Fruit fly (Drosophila melanogaster) whole organism, embryonic: ENCODE data around the gene CG5181.

ENCODE experiments used
- Ada2b ChIP-seq: fragments of 200-800 bp; sonication (Bioruptor generic); IDR thresholded peaks from 2 replicates; pipeline ENCODE4 v1.3.6; 2022; ENCODE audit warnings: missing biosample characterization, missing genetic modification characterization
- Antp ChIP-seq: fragments of 200-800 bp; sonication (Bioruptor generic); optimal IDR thresholded peaks from 3 replicates; lab custom pipeline; 2016; ENCODE audit warnings: missing biosample characterization, missing genetic modification characterization
- BtbVII ChIP-seq: fragments of 200-800 bp; sonication (Bioruptor generic); optimal IDR thresholded peaks from 3 replicates; lab custom pipeline; 2017; ENCODE audit warnings: missing biosample characterization, mild to moderate bottlenecking, missing genetic modification characterization
- CG12219 ChIP-seq: fragments of 200-800 bp; sonication (Bioruptor generic); optimal IDR thresholded peaks from 3 replicates; lab custom pipeline; 2018; ENCODE audit warnings: missing biosample characterization, mild to moderate bottlenecking, missing genetic modification characterization
- CG13624 ChIP-seq: fragments of 200-800 bp; sonication (Bioruptor generic); optimal IDR thresholded peaks from 2 replicates; lab custom pipeline; 2016; ENCODE audit warnings: missing biosample characterization, missing genetic modification characterization
- CG15011 ChIP-seq: fragments of 200-800 bp; sonication (Bioruptor generic); optimal IDR thresholded peaks from 3 replicates; lab custom pipeline; 2018; ENCODE audit warnings: missing biosample characterization, mild to moderate bottlenecking, missing genetic modification characterization
- CG15269 ChIP-seq: fragments of 200-800 bp; sonication (Bioruptor generic); optimal IDR thresholded peaks from 2 replicates; lab custom pipeline; 2018; ENCODE audit warnings: missing biosample characterization, mild to moderate bottlenecking, missing genetic modification characterization, moderate library complexity
- CG17829 ChIP-seq: fragments of 200-800 bp; optimal IDR thresholded peaks from 2 replicates; lab custom pipeline; 2019; ENCODE audit warnings: missing biosample characterization, mild to moderate bottlenecking, missing genetic modification characterization, moderate library complexity
- CG18619 ChIP-seq: fragments of 200-800 bp; sonication (Bioruptor generic); optimal IDR thresholded peaks from 3 replicates; lab custom pipeline; 2017; ENCODE audit warnings: missing biosample characterization, mild to moderate bottlenecking, missing genetic modification characterization
- CG30020 ChIP-seq: fragments of 200-800 bp; optimal IDR thresholded peaks from 2 replicates; lab custom pipeline; 2019; ENCODE audit warnings: missing biosample characterization, mild to moderate bottlenecking, missing genetic modification characterization, moderate library complexity
- CG31365 ChIP-seq: fragments of 200-800 bp; sonication (Bioruptor generic); optimal IDR thresholded peaks from 2 replicates; lab custom pipeline; 2018; ENCODE audit warnings: missing biosample characterization, mild to moderate bottlenecking, missing genetic modification characterization
- CG31441 ChIP-seq: fragments of 200-800 bp; sonication (Bioruptor generic); IDR thresholded peaks from 2 replicates; pipeline ENCODE4 v1.3.6; 2022; ENCODE audit warnings: missing biosample characterization, missing genetic modification characterization
- CG32532 ChIP-seq: fragments of 200-800 bp; sonication (Bioruptor generic); IDR thresholded peaks from 2 replicates; pipeline ENCODE4 v1.3.6; 2022; ENCODE audit warnings: missing biosample characterization, missing genetic modification characterization
- CG33213 ChIP-seq: fragments of 200-800 bp; sonication (Bioruptor generic); optimal IDR thresholded peaks from 3 replicates; lab custom pipeline; 2016; ENCODE audit warnings: missing biosample characterization, missing genetic modification characterization
- CG43689 ChIP-seq: fragments of 200-800 bp; sonication (Bioruptor generic); IDR thresholded peaks from 2 replicates; pipeline ENCODE4 v1.3.6; 2022; ENCODE audit warnings: missing biosample characterization, missing genetic modification characterization
- CG4707 ChIP-seq: fragments of 200-800 bp; sonication (Bioruptor generic); optimal IDR thresholded peaks from 2 replicates; lab custom pipeline; 2018; ENCODE audit warnings: missing biosample characterization, mild to moderate bottlenecking, missing genetic modification characterization, moderate library complexity
- CG6689 ChIP-seq: fragments of 200-800 bp; sonication (Bioruptor generic); IDR thresholded peaks from 2 replicates; pipeline ENCODE4 v1.3.6; 2022; ENCODE audit warnings: missing biosample characterization, missing genetic modification characterization
- CG7372 ChIP-seq: fragments of 200-800 bp; sonication (Bioruptor generic); IDR thresholded peaks from 2 replicates; pipeline ENCODE4 v1.3.6; 2022; ENCODE audit warnings: missing biosample characterization, missing genetic modification characterization
- CG7745 ChIP-seq: fragments of 200-800 bp; sonication (Bioruptor generic); optimal IDR thresholded peaks from 2 replicates; lab custom pipeline; 2018; ENCODE audit warnings: missing biosample characterization, mild to moderate bottlenecking, missing genetic modification characterization, moderate library complexity
- Chrac-16 ChIP-seq: fragments of 200-800 bp; sonication (Bioruptor generic); optimal IDR thresholded peaks from 3 replicates; lab custom pipeline; 2016; ENCODE audit warnings: missing biosample characterization, missing genetic modification characterization
- D ChIP-seq, 2 experiments: fragments of 200-800 bp in 1 of 2; fragments of >200 bp in 1 of 2; sonication (Bioruptor generic) in 1 of 2; optimal IDR thresholded peaks; 2 replicates in 1 of 2; 3 replicates in 1 of 2; lab custom pipeline; 2017; ENCODE audit warnings: mild to moderate bottlenecking in 1 of 2, missing biosample characterization in 1 of 2, missing genetic modification characterization in 1 of 2, missing genetic modification reagents in 1 of 2
- E2f1 ChIP-seq: fragments of 200-800 bp; sonication (Bioruptor generic); IDR thresholded peaks from 2 replicates; pipeline ENCODE4 v1.3.6; 2022; ENCODE audit warnings: missing biosample characterization, missing genetic modification characterization
- Fer2 ChIP-seq: fragments of 200-800 bp; sonication (Bioruptor generic); optimal IDR thresholded peaks from 2 replicates; lab custom pipeline; 2018; ENCODE audit warnings: missing biosample characterization, mild to moderate bottlenecking, missing genetic modification characterization, moderate library complexity
- HLH4C ChIP-seq: fragments of 200-800 bp; sonication (Bioruptor generic); IDR thresholded peaks from 3 replicates; pipeline ENCODE4 v1.3.6; 2022; ENCODE audit warnings: missing biosample characterization, missing genetic modification characterization; ENCODE audit not compliant: partially characterized antibody
- MESR4 ChIP-seq: fragments of 200-800 bp; sonication (Bioruptor generic); optimal IDR thresholded peaks from 2 replicates; lab custom pipeline; 2018; ENCODE audit warnings: missing biosample characterization, mild to moderate bottlenecking, missing genetic modification characterization, moderate library complexity
- Nf-YC ChIP-seq: fragments of 200-800 bp; optimal IDR thresholded peaks from 3 replicates; lab custom pipeline; 2019; ENCODE audit warnings: missing biosample characterization, mild to moderate bottlenecking, missing genetic modification characterization, moderate library complexity
- Oaz ChIP-seq: fragments of 200-800 bp; sonication (Bioruptor generic); IDR thresholded peaks from 2 replicates; pipeline ENCODE4 v1.3.6; 2022; ENCODE audit warnings: missing biosample characterization, missing genetic modification characterization
- Pdp1 ChIP-seq, 2 experiments: fragments of 200-800 bp; sonication (Bioruptor generic); optimal IDR thresholded peaks; 3 replicates each; lab custom pipeline; 2016; ENCODE audit warnings: missing biosample characterization in 2 of 2, missing genetic modification characterization in 2 of 2, mild to moderate bottlenecking in 1 of 2, moderate library complexity in 1 of 2
- Ptx1 ChIP-seq: fragments of 200-800 bp; sonication (Bioruptor generic); IDR thresholded peaks from 2 replicates; pipeline ENCODE4 v1.3.6; 2022; ENCODE audit warnings: missing biosample characterization, missing genetic modification characterization
- Usf ChIP-seq: fragments of 200-800 bp; sonication (Bioruptor generic); optimal IDR thresholded peaks from 2 replicates; lab custom pipeline; 2017; ENCODE audit warnings: missing genotype, missing biosample characterization, missing genetic modification characterization
- amos ChIP-seq: fragments of 200-800 bp; sonication (Bioruptor generic); IDR thresholded peaks from 2 replicates; pipeline ENCODE4 v1.3.6; 2022; ENCODE audit warnings: missing biosample characterization, missing genetic modification characterization; ENCODE audit not compliant: partially characterized antibody
- crol ChIP-seq: fragments of 200-800 bp; sonication (Bioruptor generic); IDR thresholded peaks from 2 replicates; pipeline ENCODE4 v1.3.6; 2022; ENCODE audit warnings: missing biosample characterization, missing genetic modification characterization
- fru ChIP-seq: fragments of >200 bp; optimal IDR thresholded peaks from 2 replicates; lab custom pipeline; 2017
- gcm ChIP-seq: fragments of 200-800 bp; sonication (Bioruptor generic); optimal IDR thresholded peaks from 2 replicates; lab custom pipeline; 2019; ENCODE audit warnings: missing biosample characterization, mild to moderate bottlenecking, missing genetic modification characterization, moderate library complexity
- gro ChIP-seq: fragments of 200-800 bp; sonication (Bioruptor generic); optimal IDR thresholded peaks from 2 replicates; lab custom pipeline; 2016; ENCODE audit warnings: missing biosample characterization, missing genetic modification characterization
- mam ChIP-seq: fragments of 200-800 bp; sonication (Bioruptor generic); optimal IDR thresholded peaks from 3 replicates; lab custom pipeline; 2016; ENCODE audit warnings: missing biosample characterization, missing genetic modification characterization
- mld ChIP-seq: fragments of 200-800 bp; sonication (Bioruptor generic); IDR thresholded peaks from 3 replicates; pipeline ENCODE4 v1.3.6; 2022; ENCODE audit warnings: missing biosample characterization, missing genetic modification characterization; ENCODE audit not compliant: partially characterized antibody
- peb ChIP-seq: fragments of 200-800 bp; sonication (Bioruptor generic); IDR thresholded peaks from 2 replicates; pipeline ENCODE4 v1.3.6; 2022; ENCODE audit warnings: missing biosample characterization, missing genetic modification characterization
- prd ChIP-seq, 3 experiments: fragments of >200 bp in 2 of 3; fragments of 200-800 bp in 1 of 3; sonication (Bioruptor generic) in 1 of 3; optimal IDR thresholded peaks in 2 of 3; IDR thresholded peaks in 1 of 3; 2 replicates in 2 of 3; 3 replicates in 1 of 3; pipeline versions ENCODE4 v1.3.6 to Lab custom; 2017 to 2022; ENCODE audit warnings: missing biosample characterization in 1 of 3, missing genetic modification characterization in 1 of 3
- pros ChIP-seq: fragments of 200-800 bp; sonication (Bioruptor generic); optimal IDR thresholded peaks from 3 replicates; lab custom pipeline; 2019; ENCODE audit warnings: missing biosample characterization, mild to moderate bottlenecking, missing genetic modification characterization, moderate library complexity
- psq ChIP-seq: fragments of 200-800 bp; sonication (Bioruptor generic); optimal IDR thresholded peaks from 2 replicates; lab custom pipeline; 2017; ENCODE audit warnings: missing biosample characterization, missing genetic modification characterization
- run ChIP-seq: fragments of 200-800 bp; sonication (Bioruptor generic); optimal IDR thresholded peaks from 3 replicates; lab custom pipeline; 2018; ENCODE audit warnings: missing biosample characterization, mild to moderate bottlenecking, missing genetic modification characterization
- ssp ChIP-seq: fragments of 200-800 bp; sonication (Bioruptor generic); IDR thresholded peaks from 2 replicates; pipeline ENCODE4 v1.3.6; 2022; ENCODE audit warnings: missing biosample characterization, missing genetic modification characterization
- tgo ChIP-seq: fragments of 200-800 bp; sonication (Bioruptor generic); IDR thresholded peaks from 3 replicates; pipeline ENCODE4 v1.3.6; 2022; ENCODE audit warnings: missing biosample characterization, missing genetic modification characterization
- tin ChIP-seq: fragments of 200-800 bp; sonication (Bioruptor generic); optimal IDR thresholded peaks from 3 replicates; lab custom pipeline; 2016; ENCODE audit warnings: missing biosample characterization, missing genetic modification characterization
- vvl ChIP-seq: fragments of 200-800 bp; sonication (Bioruptor generic); IDR thresholded peaks from 2 replicates; pipeline ENCODE4 v1.3.6; 2022; ENCODE audit warnings: missing biosample characterization, missing genetic modification characterization
- wdn ChIP-seq: fragments of 200-800 bp; sonication (Bioruptor generic); IDR thresholded peaks from 2 replicates; pipeline ENCODE4 v1.3.6; 2022; ENCODE audit warnings: missing biosample characterization, missing genetic modification characterization
- z ChIP-seq: fragments of 200-800 bp; sonication (Bioruptor generic); IDR thresholded peaks from 3 replicates; pipeline ENCODE4 v1.3.6; 2022; ENCODE audit warnings: missing biosample characterization, missing genetic modification characterization
- zfh1 ChIP-seq: fragments of 200-800 bp; sonication (Bioruptor generic); IDR thresholded peaks from 3 replicates; pipeline ENCODE4 v1.3.6; 2022; ENCODE audit warnings: missing biosample characterization, missing genetic modification characterization

The CG5181 gene

DNA sequence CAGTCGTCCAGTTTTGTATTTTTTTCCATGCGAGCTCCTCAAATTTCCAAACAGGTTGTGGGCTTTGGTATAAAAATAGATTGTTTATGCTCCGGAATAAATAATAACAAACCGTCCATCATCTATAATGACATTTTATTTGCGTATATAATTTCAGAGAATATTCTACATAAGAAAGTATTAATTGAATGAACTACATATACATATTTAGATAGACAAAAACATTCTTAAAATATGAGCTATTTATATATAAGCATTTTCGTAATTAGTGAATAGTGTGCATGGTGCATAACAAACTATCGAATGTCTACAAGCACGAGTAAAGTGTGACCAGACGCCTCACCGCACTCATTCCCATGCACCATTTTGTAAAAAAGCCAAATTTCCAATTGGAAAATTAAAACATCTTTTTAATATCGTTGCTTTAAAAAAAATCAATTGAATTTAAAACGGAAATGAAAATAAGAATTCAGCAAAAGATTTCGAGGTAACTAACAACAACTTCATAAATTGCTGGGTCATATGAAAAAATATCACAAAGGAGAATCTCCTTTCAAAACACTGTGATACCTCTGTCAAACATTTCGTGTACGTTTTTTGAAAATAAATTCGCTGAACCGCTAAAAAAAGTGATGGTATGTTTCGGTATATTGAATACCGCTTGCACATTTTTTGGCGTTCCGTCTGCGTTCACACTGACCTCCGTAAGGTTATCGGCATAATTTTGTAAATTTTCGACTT, 16.9 kb upstream of the CG5181 start, which contains the start of gene muc (continued):
- TF ChIP-seq CG31365 (tag; lab: Kevin White, UChicago) (no peak), peb (GFP tag; lab: Robert Waterston, UW) (no peak), tgo (peak; percentile 52), CG31441 (GFP tag; lab: Robert Waterston, UW) (peak; percentile 52), CG6689 (GFP tag; lab: Robert Waterston, UW) (peak; percentile 40), CG4707 (no peak), CG33213 (GFP tag; lab: Kevin White, UChicago) (peak; percentile 71), mld (peak; percentile 44; the same call in 1 of the 3 replicates), z (GFP tag; lab: Robert Waterston, UW) (no peak), CG17829 (tag; lab: Kevin White, UChicago) (peak; percentile 51), gcm (GFP tag; lab: Kevin White, UChicago) (no peak), tin (GFP tag; lab: Kevin White, UChicago) (peak; percentile 49), Nf-YC (tag; lab: Kevin White, UChicago) (no peak), Antp (GFP tag; lab: Kevin White, UChicago) (peak; percentile 46), CG12219 (GFP tag; lab: Kevin White, UChicago) (no peak), zfh1 (no peak), CG18619 (GFP tag; lab: Kevin White, UChicago) (peak; percentile 15), pros (GFP tag; lab: Kevin White, UChicago) (no peak), prd (optimal IDR thresholded peaks at IDR 0.05; lab: Kevin White, UChicago) (no peak), prd (GFP tag; IDR thresholded peaks at IDR 0.05; lab: Robert Waterston, UW) (0 out of 3 replicates have a peak, but pooled peaks have one; percentile 19), Pdp1 (GFP tag; optimal IDR thresholded peaks at IDR 0.05; lab: Kevin White, UChicago) (peak; percentile 28 to 38), gro (GFP tag; lab: Kevin White, UChicago) (no peak), amos (GFP tag; lab: Robert Waterston, UW) (peak; percentile 79; the same call in 1 of the 2 replicates), CG43689 (GFP tag; lab: Robert Waterston, UW) (no peak), crol (no peak), Ptx1 (GFP tag; lab: Robert Waterston, UW) (peak; percentile 27; the same call in 1 of the 2 replicates), CG7372 (GFP tag; lab: Robert Waterston, UW) (0 out of 2 replicates have a peak, but pooled peaks have one; percentile 18), wdn (GFP tag; lab: Robert Waterston, UW) (no peak), BtbVII (no peak), psq (GFP tag; lab: Kevin White, UChicago) (no peak), vvl (GFP tag; lab: Robert Waterston, UW) (peak; percentile 60), CG15011 (no peak), CG15269 (tag; lab: Kevin White, UChicago) (peak; percentile 40), Ada2b (GFP tag; lab: Robert Waterston, UW) (no peak), fru (no peak), CG13624 (GFP tag; lab: Kevin White, UChicago) (peak; percentile 15), CG30020 (tag; lab: Kevin White, UChicago) (peak; percentile 94), Usf (GFP tag; lab: Kevin White, UChicago) (no peak), CG7745 (tag; lab: Kevin White, UChicago) (no peak), CG32532 (GFP tag; lab: Robert Waterston, UW) (peak; percentile 70), run (tag; lab: Kevin White, UChicago) (no peak), MESR4 (GFP tag; lab: Kevin White, UChicago) (no peak), D (optimal IDR thresholded peaks at IDR 0.05; lab: Kevin White, UChicago) (no peak), D (GFP tag; optimal IDR thresholded peaks at IDR 0.05; lab: Kevin White, UChicago) (no peak), E2f1 (GFP tag; lab: Robert Waterston, UW) (no peak), ssp (GFP tag; lab: Robert Waterston, UW) (peak; percentile 98), Oaz (GFP tag; lab: Robert Waterston, UW) (no peak), Chrac-16 (GFP tag; lab: Kevin White, UChicago) (peak; percentile 43), mam (GFP tag; lab: Kevin White, UChicago) (peak; percentile 52), HLH4C (GFP tag; lab: Robert Waterston, UW) (0 out of 3 replicates have a peak, but pooled peaks have one; percentile 30), Fer2 (tag; lab: Kevin White, UChicago) (peak; percentile 2)
